Fruit fly (Drosophila melanogaster) whole organism, embryonic: ENCODE results near the gene Lamtor4.

ENCODE experiments used
- CG10209 ChIP-seq: fragments of 200-800 bp; sonication (Bioruptor generic); optimal IDR thresholded peaks from 3 replicates; lab custom pipeline; 2017; ENCODE audit warnings: missing biosample characterization, mild to moderate bottlenecking, missing genetic modification characterization, missing genetic modification reagents
- CG15269 ChIP-seq: fragments of 200-800 bp; sonication (Bioruptor generic); optimal IDR thresholded peaks from 2 replicates; lab custom pipeline; 2018; ENCODE audit warnings: missing biosample characterization, mild to moderate bottlenecking, missing genetic modification characterization, moderate library complexity
- CG16815 ChIP-seq: fragments of 200-800 bp; sonication (Bioruptor generic); optimal IDR thresholded peaks from 3 replicates; lab custom pipeline; 2017; ENCODE audit warnings: missing biosample characterization, mild to moderate bottlenecking, missing genetic modification characterization
- CG8359 ChIP-seq: fragments of 200-800 bp; sonication (Bioruptor generic); optimal IDR thresholded peaks from 2 replicates; lab custom pipeline; 2017; ENCODE audit warnings: missing biosample characterization, mild to moderate bottlenecking, missing genetic modification characterization, borderline replicate concordance
- CG9817 ChIP-seq: fragments of 200-800 bp; sonication (Bioruptor generic); optimal IDR thresholded peaks from 2 replicates; lab custom pipeline; 2018; ENCODE audit warnings: missing biosample characterization, mild to moderate bottlenecking, missing genetic modification characterization, moderate library complexity
- Hr39 ChIP-seq: fragments of >200 bp; optimal IDR thresholded peaks from 2 replicates; lab custom pipeline; 2017
- Mes4 ChIP-seq: fragments of 200-800 bp; sonication (Bioruptor generic); optimal IDR thresholded peaks from 2 replicates; lab custom pipeline; 2016; ENCODE audit warnings: missing biosample characterization, missing genetic modification characterization
- Xrp1 ChIP-seq: fragments of 200-800 bp; sonication (Bioruptor generic); IDR thresholded peaks from 2 replicates; pipeline ENCODE4 v1.3.6; 2022; ENCODE audit warnings: missing biosample characterization, missing genetic modification characterization
- ab ChIP-seq: fragments of 200-800 bp; sonication (Bioruptor generic); optimal IDR thresholded peaks from 2 replicates; lab custom pipeline; 2016; ENCODE audit warnings: missing biosample characterization, missing genetic modification characterization
- mld ChIP-seq: fragments of 200-800 bp; sonication (Bioruptor generic); IDR thresholded peaks from 3 replicates; pipeline ENCODE4 v1.3.6; 2022; ENCODE audit warnings: missing biosample characterization, missing genetic modification characterization; ENCODE audit not compliant: partially characterized antibody
- pros ChIP-seq: fragments of 200-800 bp; sonication (Bioruptor generic); optimal IDR thresholded peaks from 3 replicates; lab custom pipeline; 2019; ENCODE audit warnings: missing biosample characterization, mild to moderate bottlenecking, missing genetic modification characterization, moderate library complexity
- sr ChIP-seq: fragments of 200-800 bp; sonication (Bioruptor generic); IDR thresholded peaks from 3 replicates; pipeline ENCODE4 v1.3.6; 2022; ENCODE audit warnings: missing biosample characterization, missing genetic modification characterization
- vnd ChIP-seq: fragments of 200-800 bp; sonication (Bioruptor generic); IDR thresholded peaks from 3 replicates; pipeline ENCODE4 v1.3.6; 2022; ENCODE audit warnings: missing biosample characterization, missing genetic modification characterization; ENCODE audit not compliant: partially characterized antibody

dm6 chr3L:3863462-3863861 lies 33.2 kb upstream of the Lamtor4 start:
- peak; percentile 51; the same call in 1 of the 2 replicates for TF ChIP-seq Xrp1 (GFP tag; lab: Robert Waterston, UW)
- no peak for TF ChIP-seq pros (GFP tag; lab: Kevin White, UChicago)
- no peak for TF ChIP-seq CG8359 (GFP tag; lab: Kevin White, UChicago)
- TF ChIP-seq sr = no peak
- TF ChIP-seq CG15269 = no peak
- TF ChIP-seq ab (GFP tag; lab: Kevin White, UChicago) = no peak
- TF ChIP-seq CG9817 (tag; lab: Kevin White, UChicago) = no peak
- TF ChIP-seq vnd = no peak
- TF ChIP-seq CG16815 (GFP tag; lab: Kevin White, UChicago) = no peak
- TF ChIP-seq mld (GFP tag; lab: Robert Waterston, UW) = no peak
- no peak for TF ChIP-seq CG10209 (GFP tag; lab: Kevin White, UChicago)
- no peak for TF ChIP-seq Mes4
- TF ChIP-seq Hr39 = no peak
